Worm (Caenorhabditis elegans) whole organism, mixed stage, embryonic: ENCODE results near the gene taf-9.

Experiments
- blmp-1 ChIP-seq: fragments of 150-350 bp; optimal IDR thresholded peaks from 2 replicates; lab custom pipeline; 2014; ENCODE audit warnings: missing biosample characterization, missing genetic modification characterization
- ceh-43 ChIP-seq: fragments of 200-800 bp; sonication (Bioruptor generic); optimal IDR thresholded peaks from 2 replicates; lab custom pipeline; 2018; ENCODE audit warnings: mild to moderate bottlenecking, missing genetic modification characterization, moderate library complexity, missing compliant biosample characterization
- cnd-1 ChIP-seq: fragments of 200-800 bp; sonication (Bioruptor generic); optimal IDR thresholded peaks from 2 replicates; lab custom pipeline; 2018; ENCODE audit warnings: mild to moderate bottlenecking, missing genetic modification characterization, missing compliant biosample characterization
- flh-1 ChIP-seq: fragments of 200-800 bp; sonication (Bioruptor generic); optimal IDR thresholded peaks from 2 replicates; lab custom pipeline; 2018; ENCODE audit warnings: mild to moderate bottlenecking, missing genetic modification characterization, moderate library complexity, missing compliant biosample characterization
- unc-39 ChIP-seq: fragments of 150-350 bp; optimal IDR thresholded peaks from 2 replicates; lab custom pipeline; 2014; ENCODE audit warnings: missing biosample characterization, missing genetic modification characterization
- ztf-11 ChIP-seq: fragments of 150-350 bp; optimal IDR thresholded peaks from 2 replicates; lab custom pipeline; 2014; ENCODE audit warnings: missing biosample characterization, missing genetic modification characterization

ce11 chrIII:13622268-13622667 lies 1.8 kb upstream of the taf-9 start, which contains the start of gene hip-1:
- no peak for TF ChIP-seq ztf-11 (tag; lab: Kevin White, UChicago)
- no peak for TF ChIP-seq flh-1 (GFP tag; lab: Kevin White, UChicago)
- no peak for TF ChIP-seq unc-39 (tag; lab: Kevin White, UChicago)
- no peak for TF ChIP-seq ceh-43
- TF ChIP-seq blmp-1 = no peak
- no peak for TF ChIP-seq cnd-1 (tag; lab: Kevin White, UChicago)
